Fruit fly (Drosophila melanogaster) whole organism, prepupa: ENCODE results near the gene CG42570.
A peak's percentile ranks its signal among the peaks of the same experiment; 100 is the strongest.

Experiments
- CG10631 ChIP-seq: fragments of 200-800 bp; sonication (Bioruptor generic); optimal IDR thresholded peaks from 2 replicates; lab custom pipeline; 2016; ENCODE audit warnings: missing biosample characterization, missing genetic modification characterization
- CG10669 ChIP-seq: fragments of 200-800 bp; sonication (Bioruptor generic); optimal IDR thresholded peaks from 3 replicates; lab custom pipeline; 2018; ENCODE audit warnings: missing biosample characterization, mild to moderate bottlenecking, missing genetic modification characterization, moderate library complexity
- CG11762 ChIP-seq: fragments of 200-800 bp; sonication (Bioruptor generic); optimal IDR thresholded peaks from 3 replicates; lab custom pipeline; 2016; ENCODE audit warnings: missing biosample characterization, missing genetic modification characterization; ENCODE audit not compliant: insufficient read depth
- CG11902 ChIP-seq: fragments of 200-800 bp; sonication (Bioruptor generic); optimal IDR thresholded peaks from 3 replicates; lab custom pipeline; 2016; ENCODE audit warnings: missing biosample characterization, missing genetic modification characterization
- CG15336 ChIP-seq: fragments of 200-800 bp; sonication (Bioruptor generic); IDR thresholded peaks from 2 replicates; pipeline ENCODE4 v1.3.6; 2022; ENCODE audit warnings: missing biosample characterization, missing genetic modification characterization
- CG1621 ChIP-seq: fragments of 200-800 bp; sonication (Bioruptor generic); optimal IDR thresholded peaks from 3 replicates; lab custom pipeline; 2018; ENCODE audit warnings: missing biosample characterization, mild to moderate bottlenecking, missing genetic modification characterization
- CG31627 ChIP-seq: fragments of 200-800 bp; sonication (Bioruptor generic); optimal IDR thresholded peaks from 3 replicates; lab custom pipeline; 2016; ENCODE audit warnings: missing biosample characterization, missing genetic modification characterization
- CG32006 ChIP-seq: fragments of 200-800 bp; sonication (Bioruptor generic); optimal IDR thresholded peaks from 3 replicates; lab custom pipeline; 2017; ENCODE audit warnings: missing biosample characterization, mild to moderate bottlenecking, missing genetic modification characterization
- CG34406 ChIP-seq: fragments of 200-800 bp; sonication (Bioruptor generic); optimal IDR thresholded peaks from 3 replicates; lab custom pipeline; 2016; ENCODE audit warnings: missing biosample characterization, missing genetic modification characterization
- CG6163 ChIP-seq: fragments of 200-800 bp; sonication (Bioruptor generic); IDR thresholded peaks from 3 replicates; pipeline ENCODE4 v1.3.6; 2022; ENCODE audit warnings: missing biosample characterization, missing genetic modification characterization
- CG6276 ChIP-seq: fragments of 200-800 bp; sonication (Bioruptor generic); optimal IDR thresholded peaks from 2 replicates; lab custom pipeline; 2017; ENCODE audit warnings: missing biosample characterization, mild to moderate bottlenecking, missing genetic modification characterization
- CG6854 ChIP-seq: fragments of 200-800 bp; sonication (Bioruptor generic); optimal IDR thresholded peaks from 2 replicates; lab custom pipeline; 2017; ENCODE audit warnings: missing biosample characterization, mild to moderate bottlenecking, missing genetic modification characterization
- CG7368 ChIP-seq: fragments of 200-800 bp; sonication (Bioruptor generic); optimal IDR thresholded peaks from 3 replicates; lab custom pipeline; 2016; ENCODE audit warnings: missing biosample characterization, missing genetic modification characterization
- CG8119 ChIP-seq: fragments of 200-800 bp; sonication (Bioruptor generic); IDR thresholded peaks from 3 replicates; pipeline ENCODE4 v1.3.6; 2022; ENCODE audit warnings: missing biosample characterization, missing genetic modification characterization
- CG8632 ChIP-seq: fragments of 200-800 bp; sonication (Bioruptor generic); optimal IDR thresholded peaks from 3 replicates; lab custom pipeline; 2016; ENCODE audit warnings: missing biosample characterization, missing genetic modification characterization
- CG9139 ChIP-seq: fragments of 200-800 bp; sonication (Bioruptor generic); optimal IDR thresholded peaks from 3 replicates; lab custom pipeline; 2017; ENCODE audit warnings: missing biosample characterization, mild to moderate bottlenecking, missing genetic modification characterization
- Eip75B ChIP-seq: fragments of 200-800 bp; sonication (Bioruptor generic); optimal IDR thresholded peaks from 3 replicates; lab custom pipeline; 2016; ENCODE audit warnings: missing biosample characterization, missing genetic modification characterization
- Eip78C ChIP-seq: fragments of 200-800 bp; sonication (Bioruptor generic); peaks from one replicate; lab custom pipeline; 2016; ENCODE audit warnings: missing biosample characterization, missing genetic modification characterization
- Ets96B ChIP-seq: fragments of 200-800 bp; optimal IDR thresholded peaks from 2 replicates; lab custom pipeline; 2019; ENCODE audit warnings: missing biosample characterization, mild to moderate bottlenecking, missing genetic modification characterization, moderate library complexity
- Gug ChIP-seq: fragments of 200-800 bp; sonication (Bioruptor generic); IDR thresholded peaks from 2 replicates; pipeline ENCODE4 v1.3.6; 2022; ENCODE audit warnings: missing biosample characterization, missing genetic modification characterization
- Hr4 ChIP-seq: fragments of 200-800 bp; sonication (Bioruptor generic); optimal IDR thresholded peaks from 3 replicates; lab custom pipeline; 2016; ENCODE audit warnings: missing biosample characterization, missing genetic modification characterization
- Lpt ChIP-seq: fragments of 200-800 bp; sonication (Bioruptor generic); optimal IDR thresholded peaks from 3 replicates; lab custom pipeline; 2016; ENCODE audit warnings: missing biosample characterization, missing genetic modification characterization
- Met ChIP-seq: fragments of 200-800 bp; sonication (Bioruptor generic); optimal IDR thresholded peaks from 3 replicates; lab custom pipeline; 2016; ENCODE audit warnings: missing biosample characterization, missing genetic modification characterization
- OdsH ChIP-seq: fragments of 200-800 bp; sonication (Bioruptor generic); optimal IDR thresholded peaks from 3 replicates; lab custom pipeline; 2016; ENCODE audit warnings: missing biosample characterization, missing genetic modification characterization
- Sox102F ChIP-seq: fragments of 200-800 bp; sonication (Bioruptor generic); optimal IDR thresholded peaks from 2 replicates; lab custom pipeline; 2016; ENCODE audit warnings: missing biosample characterization, mild to moderate bottlenecking, missing genetic modification characterization
- Sox14 ChIP-seq: fragments of 200-800 bp; sonication (Bioruptor generic); optimal IDR thresholded peaks from 3 replicates; lab custom pipeline; 2016; ENCODE audit warnings: missing biosample characterization, missing genetic modification characterization
- dac ChIP-seq: fragments of 200-800 bp; sonication (Bioruptor generic); optimal IDR thresholded peaks from 2 replicates; lab custom pipeline; 2017; ENCODE audit warnings: missing biosample characterization, mild to moderate bottlenecking, missing genetic modification characterization
- esn ChIP-seq: fragments of 200-800 bp; sonication (Bioruptor generic); optimal IDR thresholded peaks from 2 replicates; lab custom pipeline; 2016; ENCODE audit warnings: missing biosample characterization, mild to moderate bottlenecking, missing genetic modification characterization, moderate library complexity
- fd59A ChIP-seq: fragments of 200-800 bp; sonication (Bioruptor generic); optimal IDR thresholded peaks from 2 replicates; lab custom pipeline; 2017; ENCODE audit warnings: missing biosample characterization, mild to moderate bottlenecking, missing genetic modification characterization, missing genetic modification reagents
- fd85E ChIP-seq: fragments of 200-800 bp; sonication (Bioruptor generic); optimal IDR thresholded peaks from 3 replicates; lab custom pipeline; 2016; ENCODE audit warnings: missing biosample characterization, missing genetic modification characterization
- pdm3 ChIP-seq: fragments of 200-800 bp; sonication (Bioruptor generic); optimal IDR thresholded peaks from 3 replicates; lab custom pipeline; 2016; ENCODE audit warnings: missing biosample characterization, missing genetic modification characterization
- spab ChIP-seq: fragments of 200-800 bp; sonication (Bioruptor generic); optimal IDR thresholded peaks from 2 replicates; lab custom pipeline; 2017; ENCODE audit warnings: missing biosample characterization, mild to moderate bottlenecking, missing genetic modification characterization, missing genetic modification reagents
- ss ChIP-seq, 2 experiments: fragments of 200-800 bp; sonication (Bioruptor generic); optimal IDR thresholded peaks; 2 replicates in 1 of 2; 3 replicates in 1 of 2; lab custom pipeline; 2017 to 2018; ENCODE audit warnings: mild to moderate bottlenecking in 2 of 2, missing biosample characterization in 2 of 2, missing genetic modification characterization in 2 of 2, moderate library complexity in 1 of 2
- svp ChIP-seq: fragments of 200-800 bp; sonication (Bioruptor generic); peaks from one replicate; lab custom pipeline; 2016; ENCODE audit warnings: missing biosample characterization, missing genetic modification characterization
- vri ChIP-seq: fragments of 200-800 bp; sonication (Bioruptor generic); optimal IDR thresholded peaks from 3 replicates; lab custom pipeline; 2016; ENCODE audit warnings: missing biosample characterization, mild to moderate bottlenecking, missing genetic modification characterization

CG42570 gene

DNA sequence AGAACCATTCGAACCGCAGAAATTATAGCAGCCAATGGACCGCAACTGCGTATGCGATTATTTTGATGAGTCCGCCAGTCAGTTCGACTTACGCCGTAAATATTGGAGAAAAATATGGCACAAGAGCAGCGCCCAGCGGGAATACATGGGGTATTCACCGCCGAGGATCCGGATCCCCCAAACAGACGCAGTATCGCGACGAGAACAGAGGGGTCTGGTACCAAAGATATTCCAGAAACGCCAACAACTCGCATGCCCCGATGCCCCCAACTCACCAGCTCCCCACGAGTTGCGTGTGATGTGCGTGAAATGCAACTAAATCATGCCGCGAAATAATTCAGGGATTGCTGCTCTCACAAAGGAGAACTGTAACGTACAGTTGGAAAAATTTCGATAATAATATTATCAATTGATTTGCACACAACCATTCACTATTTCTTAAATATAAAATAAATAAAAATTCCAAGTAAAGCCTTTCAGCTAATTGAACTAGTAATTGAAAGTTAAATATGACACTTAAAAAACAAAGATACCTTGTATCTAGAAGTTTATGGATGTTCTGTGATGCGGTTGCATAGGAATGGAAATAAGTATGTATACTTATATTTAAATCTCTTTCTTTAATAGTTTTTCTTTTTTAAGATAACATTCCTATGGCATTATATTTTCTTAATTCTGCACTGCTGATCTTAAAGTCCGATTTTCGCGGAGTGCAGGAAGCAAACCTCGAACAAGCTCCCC, 45.0 kb downstream of the CG42570 start (continued):
- no peak for TF ChIP-seq Gug (GFP tag; lab: Robert Waterston, UW)
- TF ChIP-seq pdm3, result peak; percentile 51
- peak; percentile 60 for TF ChIP-seq CG11762 (GFP tag; lab: Kevin White, UChicago)
- peak; percentile 57 for TF ChIP-seq Eip75B (GFP tag; lab: Kevin White, UChicago)
- peak; percentile 47 for TF ChIP-seq CG34406 (GFP tag; lab: Kevin White, UChicago)
- no peak for TF ChIP-seq fd85E (GFP tag; lab: Kevin White, UChicago)
- TF ChIP-seq ss (GFP tag; optimal IDR thresholded peaks at IDR 0.05; lab: Kevin White, UChicago), result peak; percentile 69 to 70
- TF ChIP-seq CG8119 (GFP tag; lab: Robert Waterston, UW), result no peak
- peak; percentile 41 for TF ChIP-seq CG11902 (GFP tag; lab: Kevin White, UChicago)

DNA sequence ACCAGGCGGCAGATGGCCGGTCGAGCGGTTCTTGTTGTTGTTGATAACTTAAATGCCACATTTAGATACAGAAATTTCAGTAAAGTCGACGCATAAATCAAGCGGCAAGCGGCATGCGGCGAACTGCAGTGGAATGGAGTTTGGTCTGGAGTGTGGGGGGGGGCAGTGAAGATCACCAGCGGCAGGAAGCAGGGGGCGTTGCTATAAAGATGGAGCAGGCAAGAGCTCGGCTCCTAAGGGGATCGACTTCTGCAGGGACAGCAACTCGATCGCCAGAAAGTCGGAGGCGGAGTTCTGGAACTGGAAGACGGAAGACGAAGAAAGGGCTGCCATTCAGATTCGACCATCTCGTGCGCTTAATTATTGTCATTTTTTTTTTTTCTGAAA, 45.6 kb downstream of the CG42570 start:
- peak; percentile 13 for TF ChIP-seq Met (GFP tag; lab: Kevin White, UChicago)
- peak; percentile 77 for TF ChIP-seq CG6854
- TF ChIP-seq Sox14 (GFP tag; lab: Kevin White, UChicago), result no peak

DNA sequence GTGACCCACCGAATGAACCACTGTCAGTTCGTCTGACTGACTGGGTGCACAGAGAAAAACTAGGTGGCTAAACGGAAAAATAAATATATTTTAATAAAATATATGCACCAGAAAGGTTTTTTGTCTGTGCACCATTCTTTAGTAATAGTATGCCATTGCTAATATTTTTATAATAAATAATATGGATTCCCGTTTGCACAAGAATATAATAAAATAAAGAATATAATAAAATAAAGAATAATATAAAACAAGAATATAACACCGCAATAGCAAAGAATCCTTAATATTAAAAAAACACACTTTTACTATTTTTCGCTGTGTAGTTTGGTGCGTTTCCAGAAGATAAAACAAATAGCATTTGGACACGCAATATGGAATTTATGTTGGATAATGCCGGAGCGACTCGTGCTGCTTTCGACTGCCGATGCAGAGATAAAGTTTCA, 51.3 kb downstream of the CG42570 start:
- TF ChIP-seq CG1621 (no peak), fd59A (no peak), CG6276 (GFP tag; lab: Kevin White, UChicago) (no peak), ss (GFP tag; optimal IDR thresholded peaks at IDR 0.05; lab: Kevin White, UChicago) (peak in 1 of 2 experiments; percentile 37), CG10669 (GFP tag; lab: Kevin White, UChicago) (no peak), CG6163 (GFP tag; lab: Robert Waterston, UW) (no peak), vri (no peak), CG8632 (GFP tag; lab: Kevin White, UChicago) (no peak), Sox102F (GFP tag; lab: Kevin White, UChicago) (no peak), CG9139 (GFP tag; lab: Kevin White, UChicago) (no peak), CG8119 (GFP tag; lab: Robert Waterston, UW) (peak; percentile 44; the same call in 1 of the 3 replicates), Lpt (GFP tag; lab: Kevin White, UChicago) (no peak), CG31627 (GFP tag; lab: Kevin White, UChicago) (no peak), esn (GFP tag; lab: Kevin White, UChicago) (no peak), CG10631 (GFP tag; lab: Kevin White, UChicago) (peak; percentile 10), spab (GFP tag; lab: Kevin White, UChicago) (no peak), OdsH (GFP tag; lab: Kevin White, UChicago) (no peak), Hr4 (GFP tag; lab: Kevin White, UChicago) (peak; percentile 7), CG7368 (GFP tag; lab: Kevin White, UChicago) (no peak), Ets96B (tag; lab: Kevin White, UChicago) (peak; percentile 25), CG15336 (GFP tag; lab: Robert Waterston, UW) (no peak), dac (GFP tag; lab: Kevin White, UChicago) (no peak), CG32006 (GFP tag; lab: Kevin White, UChicago) (peak; percentile 41), svp (GFP tag; lab: Kevin White, UChicago) (peak; percentile 54), Eip78C (peak; percentile 65)
- TF ChIP-seq, all 60 proteins: peak for 8
